Worm (Caenorhabditis elegans) whole organism, young adult: ENCODE measurements around the gene kin-26.

Source experiments
- B0019.2 ChIP-seq: fragments of 200-800 bp; sonication (Bioruptor generic); conservative IDR thresholded peaks from 2 replicates; pipeline ENCODE4 v1.3.6; 2022; ENCODE audit warnings: missing genetic modification reagents, missing genetic modification characterization, missing compliant biosample characterization
- D2030.7 ChIP-seq: fragments of 200-800 bp; sonication (Bioruptor generic); IDR thresholded peaks from 2 replicates; pipeline ENCODE4 v1.3.6; 2022; ENCODE audit warnings: missing genetic modification reagents, missing genetic modification characterization, missing compliant biosample characterization
- F23B12.7 ChIP-seq: sonication (generic microtip); optimal IDR thresholded peaks from 2 replicates; lab custom pipeline; 2017; ENCODE audit warnings: missing genetic modification characterization, mild to moderate bottlenecking, missing compliant biosample characterization, antibody characterized with exemption, moderate library complexity; ENCODE audit not compliant: insufficient read depth
- F33H1.4 ChIP-seq: fragments of 200-800 bp; sonication (Bioruptor generic); IDR thresholded peaks from 2 replicates; pipeline ENCODE4 v1.3.6; 2022; ENCODE audit warnings: missing genetic modification reagents, missing genetic modification characterization, missing compliant biosample characterization
- F37B4.10 ChIP-seq: fragments of 200-800 bp; sonication (Bioruptor generic); IDR thresholded peaks from 2 replicates; pipeline ENCODE4 v1.3.6; 2022; ENCODE audit warnings: missing genetic modification characterization, missing compliant biosample characterization
- F39B2.1 ChIP-seq: fragments of 200-800 bp; sonication (Bioruptor generic); IDR thresholded peaks from 2 replicates; pipeline ENCODE4 v1.3.6; 2022; ENCODE audit warnings: missing genetic modification reagents, missing genetic modification characterization, missing compliant biosample characterization
- T07F8.4 ChIP-seq: sonication (generic microtip); optimal IDR thresholded peaks from 2 replicates; lab custom pipeline; 2016; ENCODE audit warnings: mild to moderate bottlenecking, missing genetic modification characterization, moderate library complexity, missing compliant biosample characterization
- Y56A3A.18 ChIP-seq: fragments of 200-800 bp; sonication (Bioruptor generic); IDR thresholded peaks from 2 replicates; pipeline ENCODE4 v1.3.6; 2022; ENCODE audit warnings: missing genetic modification reagents, missing genetic modification characterization, missing compliant biosample characterization
- Y67H2A.10 ChIP-seq: fragments of 200-800 bp; sonication (Bioruptor generic); conservative IDR thresholded peaks from 2 replicates; pipeline ENCODE4 v1.3.6; 2022; ENCODE audit warnings: missing genetic modification reagents, missing genetic modification characterization, missing compliant biosample characterization
- aptf-2 ChIP-seq: fragments of 200-800 bp; sonication (Bioruptor generic); conservative IDR thresholded peaks from 2 replicates; pipeline ENCODE4 v1.3.6; 2022; ENCODE audit warnings: missing genetic modification reagents, missing genetic modification characterization, missing compliant biosample characterization
- athp-1 ChIP-seq: sonication (generic microtip); optimal IDR thresholded peaks from 2 replicates; lab custom pipeline; 2017; ENCODE audit warnings: mild to moderate bottlenecking, missing genetic modification characterization, missing compliant biosample characterization
- attf-3 ChIP-seq: fragments of 200-800 bp; sonication (Bioruptor generic); conservative IDR thresholded peaks from 2 replicates; pipeline ENCODE4 v1.3.6; 2022; ENCODE audit warnings: missing genetic modification reagents, missing genetic modification characterization, missing compliant biosample characterization
- bed-2 ChIP-seq: fragments of 200-800 bp; sonication (Bioruptor generic); IDR thresholded peaks from 2 replicates; pipeline ENCODE4 v1.3.6; 2022; ENCODE audit warnings: missing genetic modification reagents, missing genetic modification characterization, missing compliant biosample characterization
- cebp-1 ChIP-seq, 2 experiments: fragments of 200-800 bp in 1 of 2; sonication (Bioruptor generic) in 1 of 2; sonication (generic microtip) in 1 of 2; IDR thresholded peaks in 1 of 2; optimal IDR thresholded peaks in 1 of 2; 2 replicates each; pipeline versions ENCODE4 v1.3.6 to Lab custom; 2017 to 2022; ENCODE audit warnings: missing compliant biosample characterization in 2 of 2, missing genetic modification characterization in 2 of 2, mild to moderate bottlenecking in 1 of 2, missing genetic modification reagents in 1 of 2, moderate library complexity in 1 of 2
- ceh-100 ChIP-seq: fragments of 200-800 bp; sonication (Bioruptor generic); IDR thresholded peaks from 2 replicates; pipeline ENCODE4 v1.3.6; 2022; ENCODE audit warnings: missing genetic modification reagents, missing genetic modification characterization, missing compliant biosample characterization
- ceh-27 ChIP-seq: fragments of 200-800 bp; sonication (Bioruptor generic); optimal IDR thresholded peaks from 2 replicates; lab custom pipeline; 2018; ENCODE audit warnings: mild to moderate bottlenecking, missing genetic modification characterization, moderate library complexity, missing compliant biosample characterization
- ceh-40 ChIP-seq: fragments of 200-800 bp; sonication (Bioruptor generic); IDR thresholded peaks from 2 replicates; pipeline ENCODE4 v1.3.6; 2022; ENCODE audit warnings: missing genetic modification characterization, missing compliant biosample characterization
- ceh-58 ChIP-seq: fragments of 200-800 bp; sonication (Bioruptor generic); IDR thresholded peaks from 2 replicates; pipeline ENCODE4 v1.3.6; 2022; ENCODE audit warnings: missing genetic modification characterization, missing compliant biosample characterization
- ceh-79 ChIP-seq: sonication (generic microtip); optimal IDR thresholded peaks from 2 replicates; lab custom pipeline; 2017; ENCODE audit warnings: mild to moderate bottlenecking, missing genetic modification characterization, missing compliant biosample characterization
- chd-7 ChIP-seq: sonication (generic microtip); optimal IDR thresholded peaks from 2 replicates; lab custom pipeline; 2016; ENCODE audit warnings: mild to moderate bottlenecking, missing genetic modification characterization, moderate library complexity, missing compliant biosample characterization
- dox-1 ChIP-seq: fragments of 200-800 bp; sonication (Bioruptor generic); IDR thresholded peaks from 2 replicates; pipeline ENCODE4 v1.3.6; 2022; ENCODE audit warnings: missing genetic modification reagents, missing genetic modification characterization, missing compliant biosample characterization
- efl-1 ChIP-seq: fragments of 150-350 bp; optimal IDR thresholded peaks from 2 replicates; lab custom pipeline; 2014; ENCODE audit warnings: missing biosample characterization, missing genetic modification reagents, missing genetic modification characterization
- egl-18 ChIP-seq: fragments of 200-800 bp; sonication (Bioruptor generic); IDR thresholded peaks from 2 replicates; pipeline ENCODE4 v1.3.6; 2022; ENCODE audit warnings: missing genetic modification reagents, missing genetic modification characterization, missing compliant biosample characterization
- egrh-3 ChIP-seq: fragments of 200-800 bp; sonication (Bioruptor generic); IDR thresholded peaks from 2 replicates; pipeline ENCODE4 v1.3.6; 2022; ENCODE audit warnings: missing genetic modification reagents, missing genetic modification characterization, missing compliant biosample characterization
- ets-4 ChIP-seq: fragments of 200-800 bp; sonication (Bioruptor generic); optimal IDR thresholded peaks from 2 replicates; lab custom pipeline; 2018; ENCODE audit warnings: mild to moderate bottlenecking, missing genetic modification characterization, missing compliant biosample characterization
- him-1 ChIP-seq: sonication (generic microtip); optimal IDR thresholded peaks from 2 replicates; lab custom pipeline; 2016; ENCODE audit warnings: missing genotype, missing genetic modification reagents, missing genetic modification characterization, missing compliant biosample characterization
- hlh-26 ChIP-seq: fragments of 200-800 bp; sonication (Bioruptor generic); conservative IDR thresholded peaks from 2 replicates; pipeline ENCODE4 v1.3.6; 2022; ENCODE audit warnings: missing genetic modification reagents, missing genetic modification characterization, missing compliant biosample characterization
- hmg-1.2 ChIP-seq: fragments of 200-800 bp; sonication (Bioruptor generic); IDR thresholded peaks from 2 replicates; pipeline ENCODE4 v1.3.6; 2022; ENCODE audit warnings: missing genetic modification reagents, missing genetic modification characterization, missing compliant biosample characterization
- hmg-20 ChIP-seq: fragments of 200-800 bp; sonication (Bioruptor generic); IDR thresholded peaks from 2 replicates; pipeline ENCODE4 v1.3.6; 2022; ENCODE audit warnings: missing genetic modification reagents, missing genetic modification characterization, missing compliant biosample characterization
- hsf-1 ChIP-seq: fragments of 200-800 bp; sonication (Bioruptor generic); IDR thresholded peaks from 2 replicates; pipeline ENCODE4 v1.3.6; 2022; ENCODE audit warnings: missing genetic modification reagents, missing genetic modification characterization, missing compliant biosample characterization
- let-526 ChIP-seq: fragments of 200-800 bp; sonication (Bioruptor generic); IDR thresholded peaks from 2 replicates; pipeline ENCODE4 v1.3.6; 2022; ENCODE audit warnings: missing genetic modification reagents, missing genetic modification characterization, missing compliant biosample characterization
- lin-26 ChIP-seq: fragments of 200-800 bp; sonication (Bioruptor generic); IDR thresholded peaks from 2 replicates; pipeline ENCODE4 v1.3.6; 2022; ENCODE audit warnings: missing genetic modification reagents, missing genetic modification characterization, missing compliant biosample characterization
- lin-40 ChIP-seq: sonication (generic microtip); optimal IDR thresholded peaks from 2 replicates; lab custom pipeline; 2016; ENCODE audit warnings: missing genetic modification characterization, mild to moderate bottlenecking, missing compliant biosample characterization, missing genotype, missing genetic modification reagents
- lin-54 ChIP-seq: fragments of 200-800 bp; sonication (Bioruptor generic); optimal IDR thresholded peaks from 2 replicates; lab custom pipeline; 2018; ENCODE audit warnings: mild to moderate bottlenecking, missing genetic modification characterization, missing compliant biosample characterization
- lir-1 ChIP-seq: fragments of 200-800 bp; sonication (Bioruptor generic); conservative IDR thresholded peaks from 2 replicates; pipeline ENCODE4 v1.3.6; 2022; ENCODE audit warnings: missing genetic modification reagents, missing genetic modification characterization, missing compliant biosample characterization
- lsl-1 ChIP-seq: fragments of 200-800 bp; sonication (Bioruptor generic); optimal IDR thresholded peaks from 2 replicates; lab custom pipeline; 2018; ENCODE audit warnings: mild to moderate bottlenecking, missing genetic modification characterization, moderate library complexity, missing compliant biosample characterization
- madf-3 ChIP-seq: fragments of 200-800 bp; sonication (Bioruptor generic); IDR thresholded peaks from 2 replicates; pipeline ENCODE4 v1.3.6; 2022; ENCODE audit warnings: missing genetic modification reagents, missing genetic modification characterization, missing compliant biosample characterization
- madf-8 ChIP-seq: fragments of 200-800 bp; sonication (Bioruptor generic); conservative IDR thresholded peaks from 2 replicates; pipeline ENCODE4 v1.3.6; 2022; ENCODE audit warnings: missing genetic modification reagents, missing genetic modification characterization, missing compliant biosample characterization
- mcd-1 ChIP-seq: fragments of 200-800 bp; sonication (Bioruptor generic); IDR thresholded peaks from 2 replicates; pipeline ENCODE4 v1.3.6; 2022; ENCODE audit warnings: missing genetic modification reagents, missing genetic modification characterization, missing compliant biosample characterization
- nfya-2 ChIP-seq: fragments of 200-800 bp; sonication (Bioruptor generic); IDR thresholded peaks from 2 replicates; pipeline ENCODE4 v1.3.6; 2022; ENCODE audit warnings: missing genetic modification reagents, missing genetic modification characterization, missing compliant biosample characterization
- nhr-179 ChIP-seq: sonication (generic microtip); optimal IDR thresholded peaks from 2 replicates; lab custom pipeline; 2016; ENCODE audit warnings: mild to moderate bottlenecking, missing genetic modification characterization, missing compliant biosample characterization
- repo-1 ChIP-seq: sonication (generic microtip); optimal IDR thresholded peaks from 2 replicates; lab custom pipeline; 2017; ENCODE audit warnings: mild to moderate bottlenecking, missing genetic modification characterization, missing compliant biosample characterization
- snpc-4 ChIP-seq, 5 experiments: fragments of 150-350 bp in 1 of 5; sonication (generic microtip) in 4 of 5; optimal IDR thresholded peaks; 2 replicates each; lab custom pipeline; 2014 to 2018; ENCODE audit warnings: missing genetic modification characterization in 5 of 5, missing biosample characterization in 3 of 5, antibody characterized with exemption in 2 of 5, mild to moderate bottlenecking in 2 of 5, missing compliant biosample characterization in 2 of 5, missing genotype in 2 of 5, moderate library complexity in 2 of 5, missing genetic modification reagents in 1 of 5
- tbp1 ChIP-seq: fragments of 200-800 bp; sonication (Bioruptor generic); optimal IDR thresholded peaks from 2 replicates; lab custom pipeline; 2018; ENCODE audit warnings: mild to moderate bottlenecking, missing genetic modification characterization, missing compliant biosample characterization
- xnd-1 ChIP-seq: sonication (generic microtip); optimal IDR thresholded peaks from 2 replicates; lab custom pipeline; 2016; ENCODE audit warnings: missing genotype, missing genetic modification reagents, missing genetic modification characterization, missing compliant biosample characterization
- ztf-25 ChIP-seq: fragments of 200-800 bp; sonication (Bioruptor generic); IDR thresholded peaks from 2 replicates; pipeline ENCODE4 v1.3.6; 2022; ENCODE audit warnings: missing genetic modification reagents, missing genetic modification characterization, missing compliant biosample characterization

kin-26 gene

ce11 chrIV:7909455-7910141, 31.9 kb upstream of the kin-26 start:
- TF ChIP-seq cebp-1 (GFP tag; IDR thresholded peaks at IDR 0.05; lab: Robert Waterston, UW) (no peak), cebp-1 (tag; optimal IDR thresholded peaks at IDR 0.05; lab: Kevin White, UChicago) (no peak), ceh-79 (tag; lab: Kevin White, UChicago) (no peak), lin-54 (GFP tag; lab: Kevin White, UChicago) (peak; percentile 2), tbp1 (GFP tag; lab: Kevin White, UChicago) (no peak), attf-3 (no peak), athp-1 (tag; lab: Kevin White, UChicago) (no peak), madf-8 (GFP tag; lab: Robert Waterston, UW) (no peak), ceh-100 (GFP tag; lab: Robert Waterston, UW) (no peak), Y67H2A.10 (GFP tag; lab: Robert Waterston, UW) (no peak), D2030.7 (GFP tag; lab: Robert Waterston, UW) (no peak), mcd-1 (GFP tag; lab: Robert Waterston, UW) (0 out of 2 replicates have a peak, but pooled peaks have one; percentile 34), ztf-25 (no peak), egl-18 (GFP tag; lab: Robert Waterston, UW) (no peak), aptf-2 (no peak), ceh-27 (no peak), lin-40 (no peak), hlh-26 (GFP tag; lab: Robert Waterston, UW) (no peak), lin-26 (GFP tag; lab: Robert Waterston, UW) (no peak), xnd-1 (peak; percentile 46), bed-2 (GFP tag; lab: Robert Waterston, UW) (no peak), F39B2.1 (GFP tag; lab: Robert Waterston, UW) (no peak), B0019.2 (GFP tag; lab: Robert Waterston, UW) (no peak), F37B4.10 (GFP tag; lab: Robert Waterston, UW) (no peak), F33H1.4 (GFP tag; lab: Robert Waterston, UW) (peak; percentile 82), nhr-179 (tag; lab: Kevin White, UChicago) (no peak), repo-1 (tag; lab: Kevin White, UChicago) (no peak), efl-1 (GFP tag; lab: Kevin White, UChicago) (no peak), T07F8.4 (tag; lab: Kevin White, UChicago) (no peak), lsl-1 (GFP tag; lab: Kevin White, UChicago) (peak; percentile 82), chd-7 (tag; lab: Kevin White, UChicago) (no peak), hsf-1 (GFP tag; lab: Robert Waterston, UW) (no peak), ceh-58 (GFP tag; lab: Robert Waterston, UW) (no peak), lir-1 (GFP tag; lab: Robert Waterston, UW) (0 out of 2 replicates have a peak, but pooled peaks have one; percentile 5), Y56A3A.18 (GFP tag; lab: Robert Waterston, UW) (no peak), him-1 (tag; lab: Kevin White, UChicago) (no peak), egrh-3 (GFP tag; lab: Robert Waterston, UW) (0 out of 2 replicates have a peak, but pooled peaks have one; percentile 13), snpc-4 (GFP tag; optimal IDR thresholded peaks at IDR 0.05; lab: Kevin White, UChicago) (no peak), snpc-4 (tag; optimal IDR thresholded peaks at IDR 0.05; lab: Kevin White, UChicago) (peak in 3 of 4 experiments; percentile 3 to 50 (median 6)), nfya-2 (no peak), dox-1 (GFP tag; lab: Robert Waterston, UW) (peak; percentile 52; the same call in 1 of the 2 replicates), let-526 (no peak), ceh-40 (GFP tag; lab: Robert Waterston, UW) (no peak), ets-4 (no peak), F23B12.7 (tag; lab: Kevin White, UChicago) (no peak), madf-3 (GFP tag; lab: Robert Waterston, UW) (no peak), hmg-1.2 (GFP tag; lab: Robert Waterston, UW) (peak; percentile 25; the same call in 1 of the 2 replicates), hmg-20 (GFP tag; lab: Robert Waterston, UW) (no peak)
